Worm (Caenorhabditis elegans) whole organism, young adult: ENCODE data around the gene Y59A8B.8.

Experiments
- B0035.1 ChIP-seq: sonication (generic microtip); optimal IDR thresholded peaks from 2 replicates; lab custom pipeline; 2016; ENCODE audit warnings: missing genetic modification characterization, mild to moderate bottlenecking, missing compliant biosample characterization, missing genotype, missing genetic modification reagents
- D2030.7 ChIP-seq: fragments of 200-800 bp; sonication (Bioruptor generic); IDR thresholded peaks from 2 replicates; pipeline ENCODE4 v1.3.6; 2022; ENCODE audit warnings: missing genetic modification reagents, missing genetic modification characterization, missing compliant biosample characterization
- F22D6.2 ChIP-seq: sonication (generic microtip); optimal IDR thresholded peaks from 2 replicates; lab custom pipeline; 2016; ENCODE audit warnings: mild to moderate bottlenecking, missing genetic modification characterization, missing compliant biosample characterization
- F23B12.7 ChIP-seq: sonication (generic microtip); optimal IDR thresholded peaks from 2 replicates; lab custom pipeline; 2017; ENCODE audit warnings: missing genetic modification characterization, mild to moderate bottlenecking, missing compliant biosample characterization, antibody characterized with exemption, moderate library complexity; ENCODE audit not compliant: insufficient read depth
- F39B2.1 ChIP-seq: fragments of 200-800 bp; sonication (Bioruptor generic); IDR thresholded peaks from 2 replicates; pipeline ENCODE4 v1.3.6; 2022; ENCODE audit warnings: missing genetic modification reagents, missing genetic modification characterization, missing compliant biosample characterization
- F49E8.2 ChIP-seq: sonication (generic microtip); optimal IDR thresholded peaks from 3 replicates; lab custom pipeline; 2017; ENCODE audit warnings: missing genetic modification characterization, mild to moderate bottlenecking, missing compliant biosample characterization, antibody characterized with exemption, moderate library complexity; ENCODE audit not compliant: insufficient read depth
- F55B11.4 ChIP-seq: sonication (generic microtip); optimal IDR thresholded peaks from 2 replicates; lab custom pipeline; 2016; ENCODE audit warnings: missing compliant biosample characterization, missing genetic modification characterization, borderline replicate concordance; ENCODE audit not compliant: insufficient read depth
- F57A8.1 ChIP-seq: fragments of 200-800 bp; sonication (Bioruptor generic); optimal IDR thresholded peaks from 2 replicates; lab custom pipeline; 2018; ENCODE audit warnings: mild to moderate bottlenecking, missing genetic modification characterization, moderate library complexity, missing compliant biosample characterization
- K11D2.4 ChIP-seq: fragments of 200-800 bp; sonication (Bioruptor generic); IDR thresholded peaks from 2 replicates; pipeline ENCODE4 v1.3.6; 2022; ENCODE audit warnings: missing genetic modification reagents, missing genetic modification characterization, missing compliant biosample characterization
- T07F8.4 ChIP-seq: sonication (generic microtip); optimal IDR thresholded peaks from 2 replicates; lab custom pipeline; 2016; ENCODE audit warnings: mild to moderate bottlenecking, missing genetic modification characterization, moderate library complexity, missing compliant biosample characterization
- T26A5.8 ChIP-seq: sonication (generic microtip); optimal IDR thresholded peaks from 2 replicates; lab custom pipeline; 2016; ENCODE audit warnings: missing genetic modification characterization, missing compliant biosample characterization
- Y53G8AR.9 ChIP-seq: fragments of 200-800 bp; sonication (Bioruptor generic); conservative IDR thresholded peaks from 2 replicates; pipeline ENCODE4 v1.3.6; 2022; ENCODE audit warnings: missing genetic modification reagents, missing genetic modification characterization, missing compliant biosample characterization
- Y79H2A.3 ChIP-seq: fragments of 200-800 bp; sonication (Bioruptor generic); conservative IDR thresholded peaks from 2 replicates; pipeline ENCODE4 v1.3.6; 2022; ENCODE audit warnings: missing genetic modification reagents, missing genetic modification characterization, missing compliant biosample characterization
- Y95B8A.8 ChIP-seq: fragments of 200-800 bp; sonication (Bioruptor generic); IDR thresholded peaks from 2 replicates; pipeline ENCODE4 v1.3.6; 2022; ENCODE audit warnings: missing genetic modification reagents, missing genetic modification characterization, missing compliant biosample characterization
- ZK185.1 ChIP-seq: sonication (generic microtip); optimal IDR thresholded peaks from 2 replicates; lab custom pipeline; 2016; ENCODE audit warnings: mild to moderate bottlenecking, missing genetic modification characterization, missing compliant biosample characterization; ENCODE audit not compliant: poor library complexity, severe bottlenecking
- ama-1 ChIP-seq, 3 experiments: fragments of 150-350 bp in 1 of 3; sonication (generic microtip) in 2 of 3; optimal IDR thresholded peaks; 2 replicates each; lab custom pipeline; 2014 to 2018; ENCODE audit warnings: missing biosample characterization in 2 of 3, missing genetic modification characterization in 2 of 3, missing genetic modification reagents in 2 of 3
- athp-1 ChIP-seq: sonication (generic microtip); optimal IDR thresholded peaks from 2 replicates; lab custom pipeline; 2017; ENCODE audit warnings: mild to moderate bottlenecking, missing genetic modification characterization, missing compliant biosample characterization
- attf-3 ChIP-seq: fragments of 200-800 bp; sonication (Bioruptor generic); conservative IDR thresholded peaks from 2 replicates; pipeline ENCODE4 v1.3.6; 2022; ENCODE audit warnings: missing genetic modification reagents, missing genetic modification characterization, missing compliant biosample characterization
- attf-5 ChIP-seq: fragments of 200-800 bp; sonication (Bioruptor generic); optimal IDR thresholded peaks from 2 replicates; lab custom pipeline; 2018; ENCODE audit warnings: mild to moderate bottlenecking, missing genetic modification characterization, missing compliant biosample characterization
- bed-2 ChIP-seq: fragments of 200-800 bp; sonication (Bioruptor generic); IDR thresholded peaks from 2 replicates; pipeline ENCODE4 v1.3.6; 2022; ENCODE audit warnings: missing genetic modification reagents, missing genetic modification characterization, missing compliant biosample characterization
- cebp-1 ChIP-seq, 2 experiments: fragments of 200-800 bp in 1 of 2; sonication (Bioruptor generic) in 1 of 2; sonication (generic microtip) in 1 of 2; IDR thresholded peaks in 1 of 2; optimal IDR thresholded peaks in 1 of 2; 2 replicates each; pipeline versions ENCODE4 v1.3.6 to Lab custom; 2017 to 2022; ENCODE audit warnings: missing compliant biosample characterization in 2 of 2, missing genetic modification characterization in 2 of 2, mild to moderate bottlenecking in 1 of 2, missing genetic modification reagents in 1 of 2, moderate library complexity in 1 of 2
- ceh-27 ChIP-seq: fragments of 200-800 bp; sonication (Bioruptor generic); optimal IDR thresholded peaks from 2 replicates; lab custom pipeline; 2018; ENCODE audit warnings: mild to moderate bottlenecking, missing genetic modification characterization, moderate library complexity, missing compliant biosample characterization
- ceh-79 ChIP-seq: sonication (generic microtip); optimal IDR thresholded peaks from 2 replicates; lab custom pipeline; 2017; ENCODE audit warnings: mild to moderate bottlenecking, missing genetic modification characterization, missing compliant biosample characterization
- ceh-91 ChIP-seq: fragments of 200-800 bp; sonication (Bioruptor generic); IDR thresholded peaks from 2 replicates; pipeline ENCODE4 v1.3.6; 2022; ENCODE audit warnings: missing genetic modification reagents, missing genetic modification characterization, missing compliant biosample characterization
- dox-1 ChIP-seq: fragments of 200-800 bp; sonication (Bioruptor generic); IDR thresholded peaks from 2 replicates; pipeline ENCODE4 v1.3.6; 2022; ENCODE audit warnings: missing genetic modification reagents, missing genetic modification characterization, missing compliant biosample characterization
- egl-44 ChIP-seq: fragments of 200-800 bp; sonication (Bioruptor generic); IDR thresholded peaks from 2 replicates; pipeline ENCODE4 v1.3.6; 2022; ENCODE audit warnings: missing genetic modification reagents, missing genetic modification characterization, missing compliant biosample characterization
- ets-4 ChIP-seq: fragments of 200-800 bp; sonication (Bioruptor generic); optimal IDR thresholded peaks from 2 replicates; lab custom pipeline; 2018; ENCODE audit warnings: mild to moderate bottlenecking, missing genetic modification characterization, missing compliant biosample characterization
- hsf-1 ChIP-seq: fragments of 200-800 bp; sonication (Bioruptor generic); IDR thresholded peaks from 2 replicates; pipeline ENCODE4 v1.3.6; 2022; ENCODE audit warnings: missing genetic modification reagents, missing genetic modification characterization, missing compliant biosample characterization
- lin-40 ChIP-seq: sonication (generic microtip); optimal IDR thresholded peaks from 2 replicates; lab custom pipeline; 2016; ENCODE audit warnings: missing genetic modification characterization, mild to moderate bottlenecking, missing compliant biosample characterization, missing genotype, missing genetic modification reagents
- lir-1 ChIP-seq: fragments of 200-800 bp; sonication (Bioruptor generic); conservative IDR thresholded peaks from 2 replicates; pipeline ENCODE4 v1.3.6; 2022; ENCODE audit warnings: missing genetic modification reagents, missing genetic modification characterization, missing compliant biosample characterization
- lsl-1 ChIP-seq: fragments of 200-800 bp; sonication (Bioruptor generic); optimal IDR thresholded peaks from 2 replicates; lab custom pipeline; 2018; ENCODE audit warnings: mild to moderate bottlenecking, missing genetic modification characterization, moderate library complexity, missing compliant biosample characterization
- lsy-27 ChIP-seq: sonication (generic microtip); optimal IDR thresholded peaks from 2 replicates; lab custom pipeline; 2017; ENCODE audit warnings: missing genetic modification characterization, mild to moderate bottlenecking, missing compliant biosample characterization, antibody characterized with exemption, missing genotype, borderline replicate concordance; ENCODE audit not compliant: insufficient read depth
- madf-10 ChIP-seq: sonication (generic microtip); optimal IDR thresholded peaks from 2 replicates; lab custom pipeline; 2016; ENCODE audit warnings: mild to moderate bottlenecking, missing genetic modification characterization, missing compliant biosample characterization
- madf-6 ChIP-seq: fragments of 200-800 bp; sonication (Bioruptor generic); IDR thresholded peaks from 2 replicates; pipeline ENCODE4 v1.3.6; 2022; ENCODE audit warnings: missing genetic modification reagents, missing genetic modification characterization, missing compliant biosample characterization
- madf-8 ChIP-seq: fragments of 200-800 bp; sonication (Bioruptor generic); conservative IDR thresholded peaks from 2 replicates; pipeline ENCODE4 v1.3.6; 2022; ENCODE audit warnings: missing genetic modification reagents, missing genetic modification characterization, missing compliant biosample characterization
- nfya-1 ChIP-seq: sonication (generic microtip); optimal IDR thresholded peaks from 2 replicates; lab custom pipeline; 2017; ENCODE audit warnings: antibody characterized with exemption, missing compliant biosample characterization, missing genetic modification characterization, borderline replicate concordance; ENCODE audit not compliant: insufficient read depth
- nfyb-1 ChIP-seq: fragments of 200-800 bp; sonication (Bioruptor generic); IDR thresholded peaks from 2 replicates; pipeline ENCODE4 v1.3.6; 2022; ENCODE audit warnings: missing genetic modification reagents, missing genetic modification characterization, missing compliant biosample characterization
- nhr-179 ChIP-seq: sonication (generic microtip); optimal IDR thresholded peaks from 2 replicates; lab custom pipeline; 2016; ENCODE audit warnings: mild to moderate bottlenecking, missing genetic modification characterization, missing compliant biosample characterization
- nhr-80 ChIP-seq: sonication (generic microtip); optimal IDR thresholded peaks from 2 replicates; lab custom pipeline; 2016; ENCODE audit warnings: missing genetic modification characterization, missing compliant biosample characterization
- nhr-90 ChIP-seq: sonication (generic microtip); optimal IDR thresholded peaks from 2 replicates; lab custom pipeline; 2016; ENCODE audit warnings: missing genotype, mild to moderate bottlenecking, missing genetic modification characterization, missing compliant biosample characterization
- rcor-1 ChIP-seq: fragments of 200-800 bp; sonication (Bioruptor generic); IDR thresholded peaks from 2 replicates; pipeline ENCODE4 v1.3.6; 2022; ENCODE audit warnings: missing genetic modification reagents, missing genetic modification characterization, missing compliant biosample characterization
- snpc-3.4 ChIP-seq: sonication (generic microtip); optimal IDR thresholded peaks from 2 replicates; lab custom pipeline; 2017; ENCODE audit warnings: missing genetic modification characterization, mild to moderate bottlenecking, missing compliant biosample characterization, antibody characterized with exemption, moderate library complexity, missing genotype, missing genetic modification reagents
- xnd-1 ChIP-seq: sonication (generic microtip); optimal IDR thresholded peaks from 2 replicates; lab custom pipeline; 2016; ENCODE audit warnings: missing genotype, missing genetic modification reagents, missing genetic modification characterization, missing compliant biosample characterization
- ztf-28 ChIP-seq: fragments of 200-800 bp; sonication (Bioruptor generic); IDR thresholded peaks from 2 replicates; pipeline ENCODE4 v1.3.6; 2022; ENCODE audit warnings: missing genetic modification reagents, missing genetic modification characterization, missing compliant biosample characterization

Y59A8B.8 gene

DNA sequence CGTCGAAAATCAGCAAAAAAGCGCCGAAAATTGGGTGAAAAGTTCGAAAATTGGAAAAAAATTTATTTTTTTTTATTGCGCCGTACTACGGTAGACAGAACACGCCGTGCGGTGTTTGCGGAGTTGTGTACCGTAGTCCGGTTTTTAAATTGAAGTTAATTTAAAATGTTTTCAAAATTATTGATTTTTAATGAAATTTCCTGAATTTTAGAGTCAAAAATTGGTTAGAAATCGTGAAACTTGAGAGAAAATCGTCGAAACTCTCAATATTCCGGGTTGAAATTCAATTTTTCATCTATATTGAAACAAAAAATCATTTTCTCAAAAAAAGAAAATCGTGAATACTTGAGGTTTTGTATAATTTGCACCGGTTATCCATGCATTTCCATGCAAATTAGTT is 15.8 kb upstream of the Y59A8B.8 start, which contains the start of gene nova-1:
nova-1 (minus strand) TSS at position 101 of the 400 bp plus-strand sequence.
- no peak for TF ChIP-seq dox-1 (GFP tag; lab: Robert Waterston, UW)
- TF ChIP-seq lsl-1 (GFP tag; lab: Kevin White, UChicago) = peak; percentile 78
- TF ChIP-seq Y79H2A.3 (GFP tag; lab: Robert Waterston, UW) = no peak

DNA sequence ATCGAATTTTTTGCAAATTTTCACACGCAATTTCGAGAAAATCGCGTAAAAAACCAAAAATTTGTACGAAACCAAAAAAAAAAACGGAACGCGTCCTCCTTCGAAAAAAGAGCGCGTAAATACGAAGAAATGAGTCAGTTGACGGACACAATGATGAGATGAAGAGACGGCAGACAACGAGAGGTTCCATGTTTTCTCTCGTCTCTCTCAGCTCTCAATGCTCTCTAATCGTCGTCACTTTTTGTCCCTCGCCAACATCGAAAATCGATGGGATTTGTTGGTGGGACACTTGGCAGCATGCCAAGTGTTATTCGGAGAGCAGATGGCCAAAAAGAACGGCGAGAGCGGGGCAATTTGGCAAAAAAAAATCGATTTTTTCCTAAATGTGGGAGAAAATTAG is 13.1 kb upstream of the Y59A8B.8 start:
- TF ChIP-seq madf-10 (tag; lab: Kevin White, UChicago) (no peak), ceh-91 (no peak), madf-6 (GFP tag; lab: Robert Waterston, UW) (peak; percentile 43; the same call in 1 of the 2 replicates), F49E8.2 (tag; lab: Kevin White, UChicago) (no peak), ceh-79 (no peak), T07F8.4 (tag; lab: Kevin White, UChicago) (no peak), nhr-90 (tag; lab: Kevin White, UChicago) (no peak), bed-2 (GFP tag; lab: Robert Waterston, UW) (no peak), lsy-27 (tag; lab: Kevin White, UChicago) (no peak), K11D2.4 (GFP tag; lab: Robert Waterston, UW) (peak; percentile 64; the same call in 1 of the 2 replicates), nfya-1 (no peak), ceh-27 (GFP tag; lab: Kevin White, UChicago) (peak; percentile 26), ztf-28 (GFP tag; lab: Robert Waterston, UW) (no peak), attf-3 (no peak), ama-1 (optimal IDR thresholded peaks at IDR 0.05; lab: Kevin White, UChicago) (no peak), ama-1 (GFP tag; optimal IDR thresholded peaks at IDR 0.05; lab: Kevin White, UChicago) (no peak), Y95B8A.8 (no peak), athp-1 (no peak), xnd-1 (tag; lab: Kevin White, UChicago) (no peak), F55B11.4 (tag; lab: Kevin White, UChicago) (no peak), nhr-80 (tag; lab: Kevin White, UChicago) (peak; percentile 21), egl-44 (GFP tag; lab: Robert Waterston, UW) (no peak), T26A5.8 (tag; lab: Kevin White, UChicago) (no peak), Y79H2A.3 (GFP tag; lab: Robert Waterston, UW) (no peak), B0035.1 (tag; lab: Kevin White, UChicago) (no peak), nfyb-1 (GFP tag; lab: Robert Waterston, UW) (peak; percentile 61), rcor-1 (GFP tag; lab: Robert Waterston, UW) (peak; percentile 23; the same call in 1 of the 2 replicates), lin-40 (peak; percentile 76), cebp-1 (GFP tag; IDR thresholded peaks at IDR 0.05; lab: Robert Waterston, UW) (no peak), cebp-1 (tag; optimal IDR thresholded peaks at IDR 0.05; lab: Kevin White, UChicago) (peak; percentile 58), lir-1 (GFP tag; lab: Robert Waterston, UW) (no peak), snpc-3.4 (tag; lab: Kevin White, UChicago) (no peak), lsl-1 (GFP tag; lab: Kevin White, UChicago) (peak; percentile 9), nhr-179 (tag; lab: Kevin White, UChicago) (no peak), F22D6.2 (tag; lab: Kevin White, UChicago) (no peak), F39B2.1 (no peak), ZK185.1 (tag; lab: Kevin White, UChicago) (peak; percentile 50), F23B12.7 (tag; lab: Kevin White, UChicago) (no peak), ets-4 (GFP tag; lab: Kevin White, UChicago) (no peak), F57A8.1 (GFP tag; lab: Kevin White, UChicago) (no peak), D2030.7 (GFP tag; lab: Robert Waterston, UW) (peak; percentile 41; the same call in 1 of the 2 replicates), madf-8 (GFP tag; lab: Robert Waterston, UW) (no peak), Y53G8AR.9 (no peak), hsf-1 (GFP tag; lab: Robert Waterston, UW) (no peak), attf-5 (GFP tag; lab: Kevin White, UChicago) (peak; percentile 67)
